Worm (Caenorhabditis elegans) whole organism, mixed stage, embryonic: ENCODE measurements around the gene C14C10.1.

ENCODE experiments used
- ceh-43 ChIP-seq: fragments of 200-800 bp; sonication (Bioruptor generic); optimal IDR thresholded peaks from 2 replicates; lab custom pipeline; 2018; ENCODE audit warnings: mild to moderate bottlenecking, missing genetic modification characterization, moderate library complexity, missing compliant biosample characterization
- cnd-1 ChIP-seq: fragments of 200-800 bp; sonication (Bioruptor generic); optimal IDR thresholded peaks from 2 replicates; lab custom pipeline; 2018; ENCODE audit warnings: mild to moderate bottlenecking, missing genetic modification characterization, missing compliant biosample characterization
- drap-1 ChIP-seq: fragments of 200-800 bp; sonication (Bioruptor generic); optimal IDR thresholded peaks from 3 replicates; lab custom pipeline; 2018; ENCODE audit warnings: mild to moderate bottlenecking, missing genetic modification characterization, missing compliant biosample characterization
- elt-3 ChIP-seq: fragments of 150-350 bp; optimal IDR thresholded peaks from 2 replicates; lab custom pipeline; 2014; ENCODE audit warnings: missing biosample characterization, missing genetic modification characterization
- lin-13 ChIP-seq: fragments of 150-350 bp; optimal IDR thresholded peaks from 2 replicates; lab custom pipeline; 2014; ENCODE audit warnings: missing biosample characterization, missing genetic modification characterization
- lin-32 ChIP-seq: fragments of 200-800 bp; sonication (Bioruptor generic); optimal IDR thresholded peaks from 2 replicates; lab custom pipeline; 2018; ENCODE audit warnings: mild to moderate bottlenecking, missing genetic modification characterization, missing compliant biosample characterization
- lsy-2 ChIP-seq: fragments of 150-350 bp; optimal IDR thresholded peaks from 2 replicates; lab custom pipeline; 2014; ENCODE audit warnings: missing biosample characterization, missing genetic modification characterization
- nhr-12 ChIP-seq: fragments of 150-350 bp; optimal IDR thresholded peaks from 2 replicates; lab custom pipeline; 2014; ENCODE audit warnings: missing biosample characterization, missing genetic modification characterization
- nhr-2 ChIP-seq: fragments of 150-350 bp; optimal IDR thresholded peaks from 2 replicates; lab custom pipeline; 2014; ENCODE audit warnings: missing biosample characterization, missing genetic modification characterization
- pha-4 ChIP-seq: fragments of 150-350 bp; optimal IDR thresholded peaks from 2 replicates; lab custom pipeline; 2018; ENCODE audit warnings: missing biosample characterization, missing genetic modification reagents, missing genetic modification characterization
- unc-62 ChIP-seq: fragments of 150-350 bp; optimal IDR thresholded peaks from 2 replicates; lab custom pipeline; 2014; ENCODE audit warnings: missing biosample characterization, missing genetic modification reagents, missing genetic modification characterization
- ztf-11 ChIP-seq: fragments of 150-350 bp; optimal IDR thresholded peaks from 2 replicates; lab custom pipeline; 2014; ENCODE audit warnings: missing biosample characterization, missing genetic modification characterization

ce11 chrV:12540739-12541138 is 47.4 kb upstream of the C14C10.1 start, which contains the start of gene F45D3.2:
- no peak for TF ChIP-seq lin-32
- TF ChIP-seq lin-13 (tag; lab: Kevin White, UChicago): no peak
- TF ChIP-seq nhr-12 (tag; lab: Kevin White, UChicago): no peak
- no peak for TF ChIP-seq ceh-43 (GFP tag; lab: Kevin White, UChicago)
- TF ChIP-seq ztf-11 (tag; lab: Kevin White, UChicago): no peak
- no peak for TF ChIP-seq lsy-2 (tag; lab: Kevin White, UChicago)
- no peak for TF ChIP-seq cnd-1
- TF ChIP-seq drap-1 (GFP tag; lab: Kevin White, UChicago): no peak
- no peak for TF ChIP-seq pha-4 (tag; lab: Kevin White, UChicago)
- TF ChIP-seq elt-3 (tag; lab: Kevin White, UChicago): no peak
- TF ChIP-seq nhr-2 (tag; lab: Kevin White, UChicago): no peak
- no peak for TF ChIP-seq unc-62 (GFP tag; lab: Kevin White, UChicago)
